Fruit fly (Drosophila melanogaster): ENCODE data around the gene CG13077.

DNA sequence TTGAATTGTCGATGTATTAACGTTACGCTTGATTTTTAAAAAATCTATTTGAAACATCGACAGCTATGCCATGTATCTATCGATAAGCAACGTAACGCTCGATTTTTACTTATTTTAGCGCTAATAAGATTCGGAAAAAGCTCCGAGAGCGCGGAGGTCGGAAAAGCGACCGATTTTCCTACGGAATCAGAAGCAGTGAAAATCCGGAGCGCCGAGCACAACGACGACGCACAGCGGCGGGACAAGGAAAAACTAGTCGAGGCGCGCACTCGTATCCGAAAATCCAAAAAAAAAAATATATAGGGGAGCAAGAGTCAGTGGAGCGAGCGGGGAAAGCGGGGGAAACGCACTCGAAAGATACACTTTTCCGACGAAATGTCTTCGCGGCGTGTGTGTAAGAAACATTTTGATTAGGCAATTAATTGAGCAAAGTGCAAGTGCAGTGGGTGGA is 47.0 kb upstream of the CG13077 start, which contains the start of gene CG10132:
- TF ChIP-seq psq (optimal IDR thresholded peaks at IDR 0.05) (no peak), h (optimal IDR thresholded peaks at IDR 0.05) (no peak), Sin3A (optimal IDR thresholded peaks at IDR 0.05) (no peak), ttk (optimal IDR thresholded peaks at IDR 0.05) (no peak)
